Fruit fly (Drosophila melanogaster) whole organism, adult: ENCODE data around the gene B-H2.

Source experiments
- CG11617 ChIP-seq: fragments of 200-800 bp; sonication (Bioruptor generic); optimal IDR thresholded peaks from 2 replicates; lab custom pipeline; 2017; ENCODE audit warnings: mild to moderate bottlenecking, missing biosample characterization, missing genetic modification reagents, missing genetic modification characterization
- CG14711 ChIP-seq: fragments of 200-800 bp; sonication (Bioruptor generic); optimal IDR thresholded peaks from 2 replicates; lab custom pipeline; 2018; ENCODE audit warnings: missing biosample characterization, mild to moderate bottlenecking, missing genetic modification characterization, moderate library complexity
- cic ChIP-seq: fragments of 200-800 bp; sonication (Bioruptor generic); optimal IDR thresholded peaks from 2 replicates; lab custom pipeline; 2017; ENCODE audit warnings: missing biosample characterization, mild to moderate bottlenecking, missing genetic modification characterization, moderate library complexity
- cnc ChIP-seq, 2 experiments: fragments of >200 bp; optimal IDR thresholded peaks; 2 replicates each; lab custom pipeline; 2017
- ovo ChIP-seq: fragments of 200-800 bp; sonication (Bioruptor generic); optimal IDR thresholded peaks from 2 replicates; lab custom pipeline; 2016; ENCODE audit warnings: missing biosample characterization, missing genetic modification characterization
- pad ChIP-seq: fragments of 200-800 bp; sonication (Bioruptor generic); optimal IDR thresholded peaks from 3 replicates; lab custom pipeline; 2017; ENCODE audit warnings: missing biosample characterization, missing genetic modification characterization, mild to moderate bottlenecking, moderate library complexity, missing genetic modification reagents

dm6 chrX:17368569-17368968 lies 54.2 kb downstream of the B-H2 start:
- TF ChIP-seq ovo (GFP tag; lab: Kevin White, UChicago): no peak
- no peak for TF ChIP-seq cic (GFP tag; lab: Kevin White, UChicago)
- TF ChIP-seq pad: no peak
- TF ChIP-seq cnc (optimal IDR thresholded peaks at IDR 0.05; lab: Kevin White, UChicago): no peak
- no peak for TF ChIP-seq CG14711 (tag; lab: Kevin White, UChicago)
- TF ChIP-seq CG11617: no peak
